Worm (Caenorhabditis elegans) whole organism, L2 larva: ENCODE data around the gene srt-54.
A peak's percentile ranks its signal among the peaks of the same experiment; 100 is the strongest.
"Not testable (repeated sequence)": the region's sequence is repeated elsewhere in the genome, so short reads cannot be mapped to it uniquely, and the experiment has no call there.

Experiments
- C34F6.9 ChIP-seq: fragments of 150-350 bp; optimal IDR thresholded peaks from 2 replicates; lab custom pipeline; 2014; ENCODE audit warnings: missing biosample characterization, missing genetic modification characterization
- R02D3.7 ChIP-seq: fragments of 150-350 bp; optimal IDR thresholded peaks from 2 replicates; lab custom pipeline; 2014; ENCODE audit warnings: missing biosample characterization, missing genetic modification characterization
- Y55F3AM.14 ChIP-seq: fragments of 200-800 bp; sonication (Bioruptor generic); optimal IDR thresholded peaks from 2 replicates; lab custom pipeline; 2018; ENCODE audit warnings: mild to moderate bottlenecking, missing genetic modification characterization, missing compliant biosample characterization
- ZK546.5 ChIP-seq: sonication (generic microtip); optimal IDR thresholded peaks from 2 replicates; lab custom pipeline; 2017; ENCODE audit warnings: missing biosample characterization, missing genetic modification characterization
- alr-1 ChIP-seq: fragments of 150-350 bp; optimal IDR thresholded peaks from 2 replicates; lab custom pipeline; 2014; ENCODE audit warnings: missing biosample characterization, missing genetic modification characterization
- aly-2 ChIP-seq: fragments of 150-350 bp; optimal IDR thresholded peaks from 2 replicates; lab custom pipeline; 2014; ENCODE audit warnings: missing biosample characterization, missing genetic modification characterization
- blmp-1 ChIP-seq: sonication (generic microtip); optimal IDR thresholded peaks from 2 replicates; lab custom pipeline; 2017; ENCODE audit warnings: missing genetic modification characterization, mild to moderate bottlenecking, missing compliant biosample characterization, antibody characterized with exemption, moderate library complexity; ENCODE audit not compliant: insufficient read depth
- ceh-16 ChIP-seq: fragments of 150-350 bp; optimal IDR thresholded peaks from 2 replicates; lab custom pipeline; 2014; ENCODE audit warnings: missing biosample characterization, missing genetic modification characterization
- ceh-82 ChIP-seq: fragments of 150-350 bp; optimal IDR thresholded peaks from 2 replicates; lab custom pipeline; 2014; ENCODE audit warnings: missing biosample characterization, missing genetic modification characterization
- crh-2 ChIP-seq: sonication (generic microtip); optimal IDR thresholded peaks from 2 replicates; lab custom pipeline; 2017; ENCODE audit warnings: missing biosample characterization, missing genetic modification characterization
- elt-3 ChIP-seq: sonication (generic microtip); optimal IDR thresholded peaks from 2 replicates; lab custom pipeline; 2017; ENCODE audit warnings: missing biosample characterization, missing genetic modification characterization
- fos-1 ChIP-seq: fragments of 150-350 bp; optimal IDR thresholded peaks from 2 replicates; lab custom pipeline; 2014; ENCODE audit warnings: missing biosample characterization, missing genetic modification characterization
- gmeb-1 ChIP-seq: fragments of 150-350 bp; optimal IDR thresholded peaks from 2 replicates; lab custom pipeline; 2014; ENCODE audit warnings: missing biosample characterization, missing genetic modification characterization
- lin-11 ChIP-seq: fragments of 150-350 bp; sonication (generic microtip); optimal IDR thresholded peaks from 2 replicates; lab custom pipeline; 2014; ENCODE audit warnings: missing biosample characterization, missing genetic modification characterization, inconsistent platforms, mixed read lengths
- lin-13 ChIP-seq: fragments of 150-350 bp; optimal IDR thresholded peaks from 2 replicates; lab custom pipeline; 2014; ENCODE audit warnings: missing biosample characterization, missing genetic modification reagents, missing genetic modification characterization
- lsy-2 ChIP-seq, 2 experiments: fragments of 150-350 bp in 1 of 2; sonication (generic microtip) in 1 of 2; optimal IDR thresholded peaks; 2 replicates each; lab custom pipeline; 2014 to 2017; ENCODE audit warnings: missing biosample characterization in 2 of 2, missing genetic modification characterization in 2 of 2
- mab-5 ChIP-seq: fragments of 150-350 bp; optimal IDR thresholded peaks from 2 replicates; lab custom pipeline; 2014; ENCODE audit warnings: missing biosample characterization, missing genetic modification characterization
- mdl-1 ChIP-seq, 2 experiments: fragments of 150-350 bp in 1 of 2; sonication (generic microtip) in 1 of 2; optimal IDR thresholded peaks; 2 replicates each; lab custom pipeline; 2017; ENCODE audit warnings: missing biosample characterization in 2 of 2, missing genetic modification characterization in 2 of 2
- nhr-11 ChIP-seq: fragments of 150-350 bp; optimal IDR thresholded peaks from 2 replicates; lab custom pipeline; 2014; ENCODE audit warnings: missing biosample characterization, missing genetic modification characterization
- nhr-12 ChIP-seq: fragments of 150-350 bp; optimal IDR thresholded peaks from 2 replicates; lab custom pipeline; 2014; ENCODE audit warnings: missing biosample characterization, missing genetic modification characterization
- nhr-129 ChIP-seq: fragments of 150-350 bp; optimal IDR thresholded peaks from 2 replicates; lab custom pipeline; 2014; ENCODE audit warnings: missing biosample characterization, missing genetic modification characterization
- nhr-21 ChIP-seq: fragments of 150-350 bp; optimal IDR thresholded peaks from 2 replicates; lab custom pipeline; 2014; ENCODE audit warnings: missing biosample characterization, missing genetic modification characterization
- nhr-23 ChIP-seq: fragments of 150-350 bp; optimal IDR thresholded peaks from 2 replicates; lab custom pipeline; 2014; ENCODE audit warnings: missing biosample characterization, missing genetic modification reagents, missing genetic modification characterization
- nhr-237 ChIP-seq: fragments of 150-350 bp; optimal IDR thresholded peaks from 2 replicates; lab custom pipeline; 2014; ENCODE audit warnings: missing biosample characterization, missing genetic modification characterization
- nhr-25 ChIP-seq: fragments of 150-350 bp; sonication (generic microtip); optimal IDR thresholded peaks from 3 replicates; lab custom pipeline; 2014; ENCODE audit warnings: missing biosample characterization, missing genetic modification characterization
- nhr-6 ChIP-seq: fragments of 150-350 bp; optimal IDR thresholded peaks from 2 replicates; lab custom pipeline; 2014; ENCODE audit warnings: missing biosample characterization, missing genetic modification characterization
- nhr-77 ChIP-seq: fragments of 150-350 bp; optimal IDR thresholded peaks from 2 replicates; lab custom pipeline; 2014; ENCODE audit warnings: missing biosample characterization, missing genetic modification characterization
- sem-4 ChIP-seq: fragments of 150-350 bp; optimal IDR thresholded peaks from 2 replicates; lab custom pipeline; 2014; ENCODE audit warnings: missing biosample characterization, missing genetic modification reagents, missing genetic modification characterization
- skn-1 ChIP-seq: sonication (generic microtip); optimal IDR thresholded peaks from 2 replicates; lab custom pipeline; 2017; ENCODE audit warnings: missing biosample characterization, missing genetic modification characterization
- sma-3 ChIP-seq: sonication (generic microtip); optimal IDR thresholded peaks from 2 replicates; lab custom pipeline; 2016; ENCODE audit warnings: missing genetic modification reagents, missing genetic modification characterization, missing compliant biosample characterization
- snpc-4 ChIP-seq: fragments of 150-350 bp; optimal IDR thresholded peaks from 2 replicates; lab custom pipeline; 2014; ENCODE audit warnings: missing biosample characterization, missing genetic modification characterization
- unc-39 ChIP-seq: fragments of 150-350 bp; optimal IDR thresholded peaks from 2 replicates; lab custom pipeline; 2014; ENCODE audit warnings: missing biosample characterization, missing genetic modification characterization
- unc-55 ChIP-seq: fragments of 150-350 bp; sonication (generic microtip); optimal IDR thresholded peaks from 3 replicates; lab custom pipeline; 2014; ENCODE audit warnings: missing biosample characterization, missing genetic modification reagents, missing genetic modification characterization
- unc-62 ChIP-seq: fragments of 150-350 bp; optimal IDR thresholded peaks from 2 replicates; lab custom pipeline; 2014; ENCODE audit warnings: missing biosample characterization, missing genetic modification reagents, missing genetic modification characterization
- ztf-1 ChIP-seq: fragments of 200-800 bp; sonication (Bioruptor generic); conservative IDR thresholded peaks from 2 replicates; pipeline ENCODE4 v1.3.6; 2022; ENCODE audit warnings: missing genetic modification characterization, missing compliant biosample characterization
- ztf-11 ChIP-seq: sonication (generic microtip); optimal IDR thresholded peaks from 2 replicates; lab custom pipeline; 2017; ENCODE audit warnings: missing biosample characterization, missing genetic modification characterization
- ztf-4 ChIP-seq: fragments of 150-350 bp; optimal IDR thresholded peaks from 2 replicates; lab custom pipeline; 2014; ENCODE audit warnings: missing biosample characterization, missing genetic modification characterization

The srt-54 gene

ce11 chrII:95177-95576 lies 21.8 kb upstream of the srt-54 start, which contains the start of gene C50D2.7:
Gene C50D2.7 (minus strand): TSS chrII:95277.
- no peak for TF ChIP-seq ztf-1 (GFP tag; lab: Robert Waterston, UW)
- no peak for TF ChIP-seq lin-13 (GFP tag; lab: Kevin White, UChicago)
- no peak for TF ChIP-seq fos-1
- no peak for TF ChIP-seq R02D3.7 (tag; lab: Kevin White, UChicago)
- TF ChIP-seq lin-11: no peak
- TF ChIP-seq lsy-2 (tag; optimal IDR thresholded peaks at IDR 0.05; lab: Kevin White, UChicago): no peak
- TF ChIP-seq blmp-1 (tag; lab: Kevin White, UChicago): no peak
- TF ChIP-seq sem-4 (tag; lab: Kevin White, UChicago): no peak
- no peak for TF ChIP-seq elt-3 (tag; lab: Kevin White, UChicago)
- TF ChIP-seq Y55F3AM.14 (GFP tag; lab: Kevin White, UChicago): no peak
- TF ChIP-seq crh-2 (tag; lab: Kevin White, UChicago): no peak
- TF ChIP-seq mab-5 (tag; lab: Kevin White, UChicago): no peak
- no peak for TF ChIP-seq mdl-1 (tag; optimal IDR thresholded peaks at IDR 0.05; lab: Kevin White, UChicago)
- no peak for TF ChIP-seq ztf-4 (tag; lab: Kevin White, UChicago)
- no peak for TF ChIP-seq ZK546.5 (tag; lab: Kevin White, UChicago)

ce11 chrII:97992-98763 lies 18.8 kb upstream of the srt-54 start, which contains the start of the genes luc-7L3 and sftb-6:
Gene luc-7L3 (minus strand): TSS chrII:98027.
Gene sftb-6 (plus strand): TSS chrII:98404.
- TF ChIP-seq nhr-237 (tag; lab: Kevin White, UChicago) (no peak), ceh-82 (tag; lab: Kevin White, UChicago) (no peak), R02D3.7 (tag; lab: Kevin White, UChicago) (peak; percentile 93), lin-13 (GFP tag; lab: Kevin White, UChicago) (peak; percentile 57), nhr-6 (tag; lab: Kevin White, UChicago) (peak; percentile 20), C34F6.9 (peak; percentile 78), ztf-11 (no peak), nhr-12 (tag; lab: Kevin White, UChicago) (no peak), nhr-11 (tag; lab: Kevin White, UChicago) (no peak), gmeb-1 (peak; percentile 74), skn-1 (tag; lab: Kevin White, UChicago) (no peak), alr-1 (tag; lab: Kevin White, UChicago) (no peak), ceh-16 (tag; lab: Kevin White, UChicago) (no peak), sma-3 (peak; percentile 52), aly-2 (tag; lab: Kevin White, UChicago) (no peak), lsy-2 (tag; optimal IDR thresholded peaks at IDR 0.05; lab: Kevin White, UChicago) (peak; percentile 54 to 83), nhr-25 (tag; lab: Kevin White, UChicago) (peak; percentile 43), sem-4 (tag; lab: Kevin White, UChicago) (no peak), unc-55 (GFP tag; lab: Kevin White, UChicago) (peak; percentile 74), crh-2 (tag; lab: Kevin White, UChicago) (peak; percentile 40), nhr-21 (tag; lab: Kevin White, UChicago) (peak; percentile 19)

- not testable (repeated sequence) for TF ChIP-seq ZK546.5 (tag; lab: Kevin White, UChicago); aly-2 (tag; lab: Kevin White, UChicago); unc-62 (GFP tag; lab: Kevin White, UChicago)
Measured at ce11 chrII:98894-99293, 18.1 kb upstream of the srt-54 start, which contains the start of gene C50D2.10. Gene C50D2.10 (plus strand): TSS chrII:99138.

DNA sequence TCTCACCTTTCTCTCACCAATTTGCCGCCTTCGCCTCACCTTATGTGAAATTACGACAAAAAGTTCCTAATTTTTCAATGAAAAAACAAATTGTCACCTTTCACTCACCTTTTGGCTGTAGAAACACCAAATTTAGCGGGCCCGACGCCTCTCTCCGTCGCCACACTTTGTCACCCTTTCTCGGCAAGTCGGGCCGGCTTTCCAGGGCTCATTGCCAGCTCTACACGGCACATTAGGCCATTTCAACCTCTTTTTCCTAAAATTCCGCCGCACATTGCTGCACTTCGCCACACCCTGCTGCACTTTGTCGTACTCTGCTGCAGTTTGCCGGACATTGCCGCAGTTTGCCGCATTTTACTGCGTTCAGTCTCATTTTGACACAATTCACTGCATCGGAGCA lies 15.8 kb upstream of the srt-54 start:
- TF ChIP-seq nhr-23 (tag; lab: Kevin White, UChicago) (no peak), nhr-129 (no peak), skn-1 (tag; lab: Kevin White, UChicago) (no peak), ztf-1 (GFP tag; lab: Robert Waterston, UW) (no peak), snpc-4 (tag; lab: Kevin White, UChicago) (no peak), nhr-77 (tag; lab: Kevin White, UChicago) (no peak), elt-3 (tag; lab: Kevin White, UChicago) (no peak), unc-39 (no peak), unc-55 (GFP tag; lab: Kevin White, UChicago) (no peak), mab-5 (tag; lab: Kevin White, UChicago) (no peak)
- TF ChIP-seq, all 48 proteins: peak for 0
